Worm (Caenorhabditis elegans) whole organism, early embryonic: ENCODE results near the gene C43F9.5.

ENCODE experiments used
- aly-1 ChIP-seq: sonication (generic microtip); optimal IDR thresholded peaks from 2 replicates; lab custom pipeline; 2016; ENCODE audit warnings: missing genetic modification characterization, missing compliant biosample characterization
- ama-1 ChIP-seq: fragments of 150-350 bp; optimal IDR thresholded peaks from 2 replicates; lab custom pipeline; 2014
- ceh-13 ChIP-seq: fragments of 200-800 bp; sonication (Bioruptor generic); optimal IDR thresholded peaks from 2 replicates; lab custom pipeline; 2018; ENCODE audit warnings: mild to moderate bottlenecking, missing genetic modification characterization, missing compliant biosample characterization
- ceh-36 ChIP-seq: sonication (generic microtip); optimal IDR thresholded peaks from 2 replicates; lab custom pipeline; 2016; ENCODE audit warnings: missing genetic modification characterization, inconsistent platforms, missing compliant biosample characterization
- ets-7 ChIP-seq: sonication (generic microtip); optimal IDR thresholded peaks from 2 replicates; lab custom pipeline; 2016; ENCODE audit warnings: missing genotype, missing genetic modification characterization, missing compliant biosample characterization
- flt-1 ChIP-seq: fragments of 200-800 bp; sonication (Bioruptor generic); IDR thresholded peaks from 2 replicates; pipeline ENCODE4 v1.3.6; 2022; ENCODE audit warnings: missing genetic modification characterization, missing compliant biosample characterization
- hmg-4 ChIP-seq: fragments of 200-800 bp; sonication (Bioruptor generic); optimal IDR thresholded peaks from 2 replicates; lab custom pipeline; 2018; ENCODE audit warnings: mild to moderate bottlenecking, missing genetic modification characterization, missing compliant biosample characterization
- scrt-1 ChIP-seq: fragments of 200-800 bp; sonication (Bioruptor generic); IDR thresholded peaks from 2 replicates; pipeline ENCODE4 v1.3.6; 2022; ENCODE audit warnings: missing genetic modification characterization, missing compliant biosample characterization
- tbx-37 ChIP-seq: fragments of 200-800 bp; sonication (Bioruptor generic); conservative IDR thresholded peaks from 2 replicates; pipeline ENCODE4 v1.3.6; 2022; ENCODE audit warnings: missing genetic modification reagents, missing genetic modification characterization, missing compliant biosample characterization
- tra-4 ChIP-seq: sonication (generic microtip); optimal IDR thresholded peaks from 2 replicates; lab custom pipeline; 2017; ENCODE audit warnings: missing genetic modification characterization, missing compliant biosample characterization

DNA sequence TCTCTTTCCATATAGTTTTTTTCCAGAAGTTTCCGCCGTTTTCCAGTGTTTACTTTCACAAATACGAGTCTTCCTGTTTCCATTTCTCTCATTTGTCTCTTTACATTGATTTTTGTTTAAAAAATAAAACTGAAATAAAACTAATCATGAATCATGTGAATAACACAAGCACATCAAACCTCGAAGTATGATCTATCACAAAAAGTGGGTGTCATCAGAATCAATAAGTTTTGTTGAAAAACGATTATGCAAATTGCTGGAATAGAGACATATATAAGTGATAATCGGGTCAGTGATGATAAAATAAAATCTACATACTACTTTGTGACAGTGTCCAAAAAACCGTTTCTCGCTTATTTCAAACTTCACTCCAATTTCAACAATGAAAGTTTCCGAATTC, 30.3 kb upstream of the C43F9.5 start, which contains the start of gene R09H10.7:
- TF ChIP-seq hmg-4 (no peak), ama-1 (lab: Kevin White, UChicago) (no peak), flt-1 (no peak), aly-1 (tag; lab: Kevin White, UChicago) (no peak), tbx-37 (GFP tag; lab: Robert Waterston, UW) (no peak), ets-7 (tag; lab: Kevin White, UChicago) (no peak), scrt-1 (GFP tag; lab: Robert Waterston, UW) (no peak), ceh-13 (GFP tag; lab: Kevin White, UChicago) (no peak), ceh-36 (tag; lab: Kevin White, UChicago) (no peak), tra-4 (tag; lab: Kevin White, UChicago) (no peak)
